Fruit fly (Drosophila melanogaster) whole organism, wandering third instar larva: ENCODE results near the gene Fit1.

Experiments
- Dfd ChIP-seq: fragments of >200 bp; optimal IDR thresholded peaks from 2 replicates; lab custom pipeline; 2017; ENCODE audit warnings: missing biosample characterization, missing genetic modification characterization
- Hr78 ChIP-seq: fragments of >200 bp; optimal IDR thresholded peaks from 2 replicates; lab custom pipeline; 2017; ENCODE audit warnings: missing biosample characterization, missing genetic modification characterization
- Myc ChIP-seq: fragments of >200 bp; optimal IDR thresholded peaks from 2 replicates; lab custom pipeline; 2017
- brk ChIP-seq: fragments of 200-800 bp; sonication (Bioruptor generic); optimal IDR thresholded peaks from 2 replicates; lab custom pipeline; 2016; ENCODE audit warnings: missing biosample characterization, mild to moderate bottlenecking, missing genetic modification characterization

DNA sequence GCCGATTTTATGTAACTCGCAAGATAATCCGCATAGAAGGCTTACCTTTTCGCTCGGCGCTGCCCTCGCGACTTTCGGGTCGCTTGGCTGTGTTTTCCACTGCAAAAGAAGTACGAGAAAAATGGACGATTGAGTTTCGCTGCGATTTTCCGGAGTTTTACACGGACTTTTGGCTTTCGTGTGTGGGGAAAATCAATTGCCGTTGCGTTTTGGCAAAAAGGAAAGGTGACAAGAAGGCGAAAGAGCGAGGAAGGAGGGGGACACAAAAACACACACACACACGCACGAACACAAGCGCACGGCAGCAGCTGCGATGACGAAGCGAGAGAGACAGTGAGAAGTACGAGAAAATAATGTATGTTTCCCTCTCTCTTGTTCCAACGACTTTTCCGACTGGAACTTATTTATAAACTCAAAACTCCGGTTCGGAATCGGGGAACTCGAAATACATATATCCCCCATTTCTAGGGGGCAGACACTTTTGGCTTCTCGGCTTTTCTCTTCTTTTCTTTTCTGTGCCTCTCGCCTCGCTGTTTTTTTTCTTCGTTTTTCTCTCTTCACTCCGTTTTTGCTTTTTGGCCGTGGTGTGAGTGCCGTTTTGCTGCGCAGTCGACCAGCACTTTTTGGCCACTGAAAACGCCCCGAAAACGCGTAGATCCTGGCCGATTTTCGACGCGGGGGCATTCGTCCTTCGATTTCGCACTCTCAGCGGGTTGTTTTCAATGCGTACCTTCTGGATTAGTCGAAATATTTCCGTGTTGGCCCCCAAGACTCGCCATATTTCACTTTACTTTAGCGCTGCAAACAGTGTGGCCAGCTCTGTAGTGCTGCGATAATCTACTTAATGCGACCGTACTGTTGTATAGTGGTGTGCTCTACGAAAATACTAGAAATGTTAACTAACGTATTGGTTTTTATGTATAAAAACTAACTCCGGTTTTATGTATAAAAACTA, 30.6 kb downstream of the Fit1 start, which contains the start of gene ens:
- TF ChIP-seq brk (GFP tag; lab: Kevin White, UChicago), result no peak
- no peak for TF ChIP-seq Dfd (GFP tag; lab: Kevin White, UChicago)
- TF ChIP-seq Hr78 (GFP tag; lab: Kevin White, UChicago), result no peak
- TF ChIP-seq Myc (lab: Kevin White, UChicago), result no peak
